Worm (Caenorhabditis elegans) whole organism, young adult: ENCODE results near the gene tre-2.

Experiments
- B0035.1 ChIP-seq: sonication (generic microtip); optimal IDR thresholded peaks from 2 replicates; lab custom pipeline; 2016; ENCODE audit warnings: missing genetic modification characterization, mild to moderate bottlenecking, missing compliant biosample characterization, missing genotype, missing genetic modification reagents
- ama-1 ChIP-seq, 3 experiments: fragments of 150-350 bp in 1 of 3; sonication (generic microtip) in 2 of 3; optimal IDR thresholded peaks; 2 replicates each; lab custom pipeline; 2014 to 2018; ENCODE audit warnings: missing biosample characterization in 2 of 3, missing genetic modification characterization in 2 of 3, missing genetic modification reagents in 2 of 3
- ceh-100 ChIP-seq: fragments of 200-800 bp; sonication (Bioruptor generic); IDR thresholded peaks from 2 replicates; pipeline ENCODE4 v1.3.6; 2022; ENCODE audit warnings: missing genetic modification reagents, missing genetic modification characterization, missing compliant biosample characterization
- efl-1 ChIP-seq: fragments of 150-350 bp; optimal IDR thresholded peaks from 2 replicates; lab custom pipeline; 2014; ENCODE audit warnings: missing biosample characterization, missing genetic modification reagents, missing genetic modification characterization
- ets-4 ChIP-seq: fragments of 200-800 bp; sonication (Bioruptor generic); optimal IDR thresholded peaks from 2 replicates; lab custom pipeline; 2018; ENCODE audit warnings: mild to moderate bottlenecking, missing genetic modification characterization, missing compliant biosample characterization
- lin-26 ChIP-seq: fragments of 200-800 bp; sonication (Bioruptor generic); IDR thresholded peaks from 2 replicates; pipeline ENCODE4 v1.3.6; 2022; ENCODE audit warnings: missing genetic modification reagents, missing genetic modification characterization, missing compliant biosample characterization
- ztf-26 ChIP-seq: sonication (generic microtip); optimal IDR thresholded peaks from 2 replicates; lab custom pipeline; 2017; ENCODE audit warnings: missing genetic modification characterization, missing compliant biosample characterization

DNA sequence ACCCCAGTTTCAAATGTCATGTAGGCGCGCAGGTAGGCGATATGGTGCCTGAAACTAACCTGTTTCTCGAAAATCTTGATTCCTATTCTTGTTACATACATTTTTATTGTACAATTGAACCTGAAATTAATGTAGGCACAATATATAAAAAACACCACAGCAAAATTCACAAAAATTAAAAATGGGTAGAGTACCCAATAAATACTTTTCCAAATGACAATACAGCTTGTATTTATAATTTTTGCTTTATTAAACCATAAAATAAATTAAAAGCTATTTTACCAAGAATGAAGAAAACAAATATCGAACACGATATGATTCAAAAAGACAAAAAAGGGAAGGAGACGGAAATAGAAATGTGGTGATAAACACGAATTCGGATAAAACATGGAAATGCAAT lies at the start of gene tre-2:
- TF ChIP-seq ceh-100 (GFP tag; lab: Robert Waterston, UW) (no peak), B0035.1 (tag; lab: Kevin White, UChicago) (no peak), ets-4 (no peak), ztf-26 (tag; lab: Kevin White, UChicago) (no peak), efl-1 (GFP tag; lab: Kevin White, UChicago) (no peak), lin-26 (GFP tag; lab: Robert Waterston, UW) (no peak), ama-1 (optimal IDR thresholded peaks at IDR 0.05; lab: Kevin White, UChicago) (no peak), ama-1 (GFP tag; optimal IDR thresholded peaks at IDR 0.05; lab: Kevin White, UChicago) (no peak)
